Fruit fly (Drosophila melanogaster): ENCODE data around the gene Dis3.
A peak's percentile ranks its signal among the peaks of the same experiment; 100 is the strongest.

Dis3 gene

DNA sequence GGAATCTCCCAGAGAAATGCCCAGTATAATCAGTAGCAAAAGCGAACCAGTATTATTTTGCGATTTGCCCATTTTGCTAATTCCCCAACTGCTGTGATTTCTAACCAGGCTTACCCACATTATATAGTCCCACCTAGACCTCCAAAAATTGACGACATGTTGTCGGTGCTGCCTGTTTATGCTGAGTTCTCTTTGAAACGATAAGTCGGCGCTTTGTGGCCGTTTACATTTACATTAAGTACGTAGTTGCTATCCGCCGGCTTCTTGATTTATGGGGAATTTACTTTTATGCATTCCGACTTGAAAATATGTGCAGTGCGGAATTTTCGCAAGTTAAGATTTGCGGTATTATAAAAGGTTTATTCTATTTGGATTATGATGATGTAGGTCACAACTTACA is 38.9 kb upstream of the Dis3 start, which contains the start of gene CG5715:
TSS of gene CG5715 (minus strand) at position 101 of the 400 bp plus-strand sequence.
- TF ChIP-seq Jra (GFP tag; optimal IDR thresholded peaks at IDR 0.05) (no peak), foxo (GFP tag; optimal IDR thresholded peaks at IDR 0.05) (no peak), OdsH (GFP tag; optimal IDR thresholded peaks at IDR 0.05) (no peak), fru (GFP tag; optimal IDR thresholded peaks at IDR 0.05) (no peak), Dfd (GFP tag; optimal IDR thresholded peaks at IDR 0.05) (no peak), dmrt93B (GFP tag; optimal IDR thresholded peaks at IDR 0.05) (no peak), sv (GFP tag; optimal IDR thresholded peaks at IDR 0.05) (no peak), CG9705 (GFP tag; optimal IDR thresholded peaks at IDR 0.05) (no peak), Vsx2 (GFP tag; optimal IDR thresholded peaks at IDR 0.05; ENCODE audit: partially characterized antibody) (no peak), usp (GFP tag; optimal IDR thresholded peaks at IDR 0.05) (no peak), ey (GFP tag; optimal IDR thresholded peaks at IDR 0.05) (no peak), N (GFP tag; optimal IDR thresholded peaks at IDR 0.05) (no peak), Abd-B (GFP tag; optimal IDR thresholded peaks at IDR 0.05) (no peak), Dif (GFP tag; optimal IDR thresholded peaks at IDR 0.05; ENCODE audit: partially characterized antibody) (no peak), br (GFP tag; optimal IDR thresholded peaks at IDR 0.05) (no peak), brk (GFP tag; optimal IDR thresholded peaks at IDR 0.05) (no peak), lola (GFP tag; optimal IDR thresholded peaks at IDR 0.05) (no peak)

DNA sequence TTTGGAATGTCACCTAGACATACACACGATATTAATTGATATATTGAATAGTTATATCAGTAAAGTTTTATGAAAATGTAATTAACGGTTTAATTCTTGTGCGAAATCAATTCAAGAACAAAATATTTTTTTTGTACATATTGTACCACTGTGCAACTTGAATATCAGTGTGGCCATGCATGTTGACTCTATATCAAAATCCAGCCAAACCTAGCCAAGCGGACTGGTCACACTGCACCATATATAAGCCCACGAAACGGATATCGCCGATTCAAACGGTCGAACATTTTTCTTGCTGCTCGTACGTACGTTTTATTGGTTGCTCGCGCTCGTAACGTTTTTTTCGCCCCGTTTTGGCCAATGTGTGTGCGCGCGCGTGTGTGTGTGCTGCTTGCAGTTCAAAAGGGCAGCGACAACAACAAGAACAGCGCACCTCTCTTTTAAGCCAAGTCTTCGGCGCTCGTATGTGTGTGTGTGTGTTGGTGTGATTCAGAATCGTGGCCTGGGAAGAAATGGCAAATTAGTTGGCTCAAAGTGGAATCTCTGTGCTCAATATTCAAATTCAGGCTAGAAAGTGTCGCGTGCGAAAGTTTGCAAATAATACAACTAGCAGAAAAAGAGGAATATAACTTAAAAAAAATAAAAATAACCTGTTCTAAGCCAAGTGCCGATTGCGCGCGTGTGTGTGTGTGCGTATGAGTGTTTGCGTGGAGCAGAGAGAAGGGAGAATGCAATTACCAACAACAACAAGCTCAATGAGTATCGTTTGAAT is 38.3 kb upstream of the Dis3 start, which contains the start of gene crb:
TSS of gene crb (plus strand) at position 295 of the 772 bp plus-strand sequence.
- no peak for TF ChIP-seq Vsx2 (GFP tag; optimal IDR thresholded peaks at IDR 0.05; ENCODE audit: partially characterized antibody)
- TF ChIP-seq sv (GFP tag; optimal IDR thresholded peaks at IDR 0.05): peak; percentile 37
- no peak for TF ChIP-seq usp (GFP tag; optimal IDR thresholded peaks at IDR 0.05)
- no peak for TF ChIP-seq dmrt93B (GFP tag; optimal IDR thresholded peaks at IDR 0.05)
- TF ChIP-seq br (GFP tag; optimal IDR thresholded peaks at IDR 0.05): peak; percentile 68
- TF ChIP-seq Myc (optimal IDR thresholded peaks at IDR 0.05): no peak
- TF ChIP-seq Hr83 (GFP tag; optimal IDR thresholded peaks at IDR 0.05; ENCODE audit: poor library complexity, severe bottlenecking): peak; percentile 80
- peak; percentile 43 for TF ChIP-seq ey (GFP tag; optimal IDR thresholded peaks at IDR 0.05)
- no peak for TF ChIP-seq tai (GFP tag; optimal IDR thresholded peaks at IDR 0.05)
- peak; percentile 69 for TF ChIP-seq Hnf4 (GFP tag; optimal IDR thresholded peaks at IDR 0.05)
- peak; percentile 56 for TF ChIP-seq OdsH (GFP tag; optimal IDR thresholded peaks at IDR 0.05)
- TF ChIP-seq brk (GFP tag; optimal IDR thresholded peaks at IDR 0.05): no peak
- TF ChIP-seq Jra (GFP tag; optimal IDR thresholded peaks at IDR 0.05): peak; percentile 45
- no peak for TF ChIP-seq Mio (GFP tag; optimal IDR thresholded peaks at IDR 0.05)
- TF ChIP-seq HLH106 (tag; optimal IDR thresholded peaks at IDR 0.05): peak; percentile 43
- peak; percentile 14 for TF ChIP-seq CG9705 (GFP tag; optimal IDR thresholded peaks at IDR 0.05)
- no peak for TF ChIP-seq lola (GFP tag; optimal IDR thresholded peaks at IDR 0.05)
- TF ChIP-seq fru (GFP tag; optimal IDR thresholded peaks at IDR 0.05): peak; percentile 61
- TF ChIP-seq rgr (GFP tag; optimal IDR thresholded peaks at IDR 0.05): peak; percentile 67
- TF ChIP-seq Rel (GFP tag; optimal IDR thresholded peaks at IDR 0.05): no peak
- peak; percentile 66 for TF ChIP-seq Rel (tag; optimal IDR thresholded peaks at IDR 0.05)
- TF ChIP-seq Dfd (GFP tag; optimal IDR thresholded peaks at IDR 0.05): no peak
- TF ChIP-seq Sp1 (GFP tag; optimal IDR thresholded peaks at IDR 0.05): peak; percentile 54
- TF ChIP-seq Abd-B (GFP tag; optimal IDR thresholded peaks at IDR 0.05): no peak
- peak; percentile 39 for TF ChIP-seq jim (GFP tag; optimal IDR thresholded peaks at IDR 0.05)
- no peak for TF ChIP-seq dsf (GFP tag; optimal IDR thresholded peaks at IDR 0.05; ENCODE audit: borderline replicate concordance)
- TF ChIP-seq sage (GFP tag; optimal IDR thresholded peaks at IDR 0.05): no peak
- TF ChIP-seq Dif (GFP tag; optimal IDR thresholded peaks at IDR 0.05; ENCODE audit: partially characterized antibody): peak; percentile 60
- peak; percentile 65 for TF ChIP-seq h (GFP tag; optimal IDR thresholded peaks at IDR 0.05)
- TF ChIP-seq psq (GFP tag; optimal IDR thresholded peaks at IDR 0.05): no peak
- TF ChIP-seq dl (GFP tag; optimal IDR thresholded peaks at IDR 0.05; ENCODE audit: insufficient read depth in 1 of 2, partially characterized antibody in 2 of 2): no peak
- TF ChIP-seq GATAd (GFP tag; optimal IDR thresholded peaks at IDR 0.05): no peak
- no peak for TF ChIP-seq woc (GFP tag; optimal IDR thresholded peaks at IDR 0.05)
- no peak for TF ChIP-seq CrebA (GFP tag; optimal IDR thresholded peaks at IDR 0.05; ENCODE audit: borderline replicate concordance)
- TF ChIP-seq N (GFP tag; optimal IDR thresholded peaks at IDR 0.05): no peak
- TF ChIP-seq Hr78 (GFP tag; optimal IDR thresholded peaks at IDR 0.05): no peak
- no peak for TF ChIP-seq CG32264 (GFP tag; optimal IDR thresholded peaks at IDR 0.05)
- TF ChIP-seq pan (optimal IDR thresholded peaks at IDR 0.05): no peak
- peak in 1 of 2 experiments; percentile 69 for TF ChIP-seq foxo (GFP tag; optimal IDR thresholded peaks at IDR 0.05)

Measured in whole organism, wandering third instar larva.